Worm (Caenorhabditis elegans): ENCODE data around the gene fust-1.
A peak's percentile ranks its signal among the peaks of the same experiment; 100 is the strongest.

fust-1 gene

ce11 chrII:7111657-7112049 lies 40.7 kb upstream of the fust-1 start, which contains the start of gene F10E7.5 (continued):
- TF ChIP-seq ceh-82 (tag; optimal IDR thresholded peaks at IDR 0.05): peak; percentile 11

ce11 chrII:7112780-7113179 lies 39.6 kb upstream of the fust-1 start, which contains the start of gene F10E7.6:
F10E7.6 (plus strand) TSS chrII:7113080.
- no peak for TF ChIP-seq fos-1 (tag; optimal IDR thresholded peaks at IDR 0.05)
- no peak for TF ChIP-seq eor-1 (tag; optimal IDR thresholded peaks at IDR 0.05)
- no peak for TF ChIP-seq egl-5 (tag; optimal IDR thresholded peaks at IDR 0.05)
- no peak for TF ChIP-seq pqm-1 (tag; optimal IDR thresholded peaks at IDR 0.05)
- no peak for TF ChIP-seq nhr-12 (tag; optimal IDR thresholded peaks at IDR 0.05)
- no peak for TF ChIP-seq unc-62 (GFP tag; optimal IDR thresholded peaks at IDR 0.05)
- no peak for TF ChIP-seq nhr-25 (tag; optimal IDR thresholded peaks at IDR 0.05)
- no peak for TF ChIP-seq sea-2 (GFP tag; optimal IDR thresholded peaks at IDR 0.05)
- no peak for TF ChIP-seq unc-39 (tag; optimal IDR thresholded peaks at IDR 0.05)
- no peak for TF ChIP-seq nfya-1 (tag; optimal IDR thresholded peaks at IDR 0.05; ENCODE audit: insufficient read depth)

ce11 chrII:7115638-7116037 lies 36.7 kb upstream of the fust-1 start, which contains the start of gene cutl-5:
cutl-5 (minus strand) TSS chrII:7115906.
- no peak for TF ChIP-seq zag-1 (tag; optimal IDR thresholded peaks at IDR 0.05)
- no peak for TF ChIP-seq fkh-2 (tag; optimal IDR thresholded peaks at IDR 0.05)
- no peak for TF ChIP-seq skn-1 (tag; optimal IDR thresholded peaks at IDR 0.05)
- TF ChIP-seq hmg-11 (tag; optimal IDR thresholded peaks at IDR 0.05): no peak
- no peak for TF ChIP-seq fos-1 (tag; optimal IDR thresholded peaks at IDR 0.05)

- TF ChIP-seq unc-39 (tag; optimal IDR thresholded peaks at IDR 0.05): no peak
These were observed 36.0 kb upstream of the fust-1 start, which contains the start of gene spon-1 for ce11 chrII:7116350-7116749. spon-1 (plus strand) TSS chrII:7116557.

ce11 chrII:7119525-7119924 lies 32.9 kb upstream of the fust-1 start:
- TF ChIP-seq elt-1 (tag; optimal IDR thresholded peaks at IDR 0.05): no peak
- no peak for TF ChIP-seq eor-1 (tag; optimal IDR thresholded peaks at IDR 0.05)
- TF ChIP-seq ZK546.5 (tag; optimal IDR thresholded peaks at IDR 0.05): no peak
- no peak for TF ChIP-seq nhr-76 (tag; optimal IDR thresholded peaks at IDR 0.05)
- no peak for TF ChIP-seq lsy-12 (tag; optimal IDR thresholded peaks at IDR 0.05)
- no peak for TF ChIP-seq nhr-77 (tag; optimal IDR thresholded peaks at IDR 0.05)
- TF ChIP-seq R02D3.7 (tag; optimal IDR thresholded peaks at IDR 0.05): no peak
- no peak for TF ChIP-seq unc-62 (GFP tag; optimal IDR thresholded peaks at IDR 0.05)

- no peak for TF ChIP-seq nhr-25 (tag; optimal IDR thresholded peaks at IDR 0.05)
- no peak for TF ChIP-seq lsy-12 (tag; optimal IDR thresholded peaks at IDR 0.05)
- no peak for TF ChIP-seq pqm-1 (tag; optimal IDR thresholded peaks at IDR 0.05)
- no peak for TF ChIP-seq hmg-11 (tag; optimal IDR thresholded peaks at IDR 0.05)
- TF ChIP-seq nhr-76 (tag; optimal IDR thresholded peaks at IDR 0.05): no peak
- no peak for TF ChIP-seq jun-1 (tag; optimal IDR thresholded peaks at IDR 0.05)
- no peak for TF ChIP-seq tbx-2 (tag; optimal IDR thresholded peaks at IDR 0.05)
- no peak for TF ChIP-seq ceh-28 (tag; optimal IDR thresholded peaks at IDR 0.05)
- TF ChIP-seq fkh-2 (tag; optimal IDR thresholded peaks at IDR 0.05): no peak
- no peak for TF ChIP-seq nhr-43 (tag; optimal IDR thresholded peaks at IDR 0.05; ENCODE audit: poor library complexity, severe bottlenecking)
- TF ChIP-seq skn-1 (tag; optimal IDR thresholded peaks at IDR 0.05): no peak
- TF ChIP-seq egl-5 (tag; optimal IDR thresholded peaks at IDR 0.05): no peak
- TF ChIP-seq nfya-1 (tag; optimal IDR thresholded peaks at IDR 0.05; ENCODE audit: insufficient read depth): no peak
These were observed 30.6 kb upstream of the fust-1 start, which contains the start of gene F10E7.2 for ce11 chrII:7121762-7122292. F10E7.2 (plus strand) TSS chrII:7122242.

- TF ChIP-seq lin-15B (tag; optimal IDR thresholded peaks at IDR 0.05) (peak; percentile 2), ztf-4 (tag; optimal IDR thresholded peaks at IDR 0.05) (no peak), nfya-1 (tag; optimal IDR thresholded peaks at IDR 0.05; ENCODE audit: insufficient read depth) (peak; percentile 11), nhr-77 (tag; optimal IDR thresholded peaks at IDR 0.05) (no peak)
These were observed 29.5 kb upstream of the fust-1 start, which contains the start of gene F10E7.11 for ce11 chrII:7122661-7123418. F10E7.11 (minus strand) TSS chrII:7122892.
